Worm (Caenorhabditis elegans) whole organism, young adult: Measurements from ENCODE around the gene ran-5.

Experiments
- B0035.1 ChIP-seq: sonication (generic microtip); optimal IDR thresholded peaks from 2 replicates; lab custom pipeline; 2016; ENCODE audit warnings: missing genetic modification characterization, mild to moderate bottlenecking, missing compliant biosample characterization, missing genotype, missing genetic modification reagents
- C06A6.2 ChIP-seq: fragments of 200-800 bp; sonication (Bioruptor generic); conservative IDR thresholded peaks from 2 replicates; pipeline ENCODE4 v1.3.6; 2022; ENCODE audit warnings: missing genetic modification characterization, missing compliant biosample characterization
- F23B12.7 ChIP-seq: sonication (generic microtip); optimal IDR thresholded peaks from 2 replicates; lab custom pipeline; 2017; ENCODE audit warnings: missing genetic modification characterization, mild to moderate bottlenecking, missing compliant biosample characterization, antibody characterized with exemption, moderate library complexity; ENCODE audit not compliant: insufficient read depth
- F49E8.2 ChIP-seq: sonication (generic microtip); optimal IDR thresholded peaks from 3 replicates; lab custom pipeline; 2017; ENCODE audit warnings: missing genetic modification characterization, mild to moderate bottlenecking, missing compliant biosample characterization, antibody characterized with exemption, moderate library complexity; ENCODE audit not compliant: insufficient read depth
- T07F8.4 ChIP-seq: sonication (generic microtip); optimal IDR thresholded peaks from 2 replicates; lab custom pipeline; 2016; ENCODE audit warnings: mild to moderate bottlenecking, missing genetic modification characterization, moderate library complexity, missing compliant biosample characterization
- Y56A3A.18 ChIP-seq: fragments of 200-800 bp; sonication (Bioruptor generic); IDR thresholded peaks from 2 replicates; pipeline ENCODE4 v1.3.6; 2022; ENCODE audit warnings: missing genetic modification reagents, missing genetic modification characterization, missing compliant biosample characterization
- Y95B8A.8 ChIP-seq: fragments of 200-800 bp; sonication (Bioruptor generic); IDR thresholded peaks from 2 replicates; pipeline ENCODE4 v1.3.6; 2022; ENCODE audit warnings: missing genetic modification reagents, missing genetic modification characterization, missing compliant biosample characterization
- ZK185.1 ChIP-seq: sonication (generic microtip); optimal IDR thresholded peaks from 2 replicates; lab custom pipeline; 2016; ENCODE audit warnings: mild to moderate bottlenecking, missing genetic modification characterization, missing compliant biosample characterization; ENCODE audit not compliant: poor library complexity, severe bottlenecking
- ama-1 ChIP-seq, 3 experiments: fragments of 150-350 bp in 1 of 3; sonication (generic microtip) in 2 of 3; optimal IDR thresholded peaks; 2 replicates each; lab custom pipeline; 2014 to 2018; ENCODE audit warnings: missing biosample characterization in 2 of 3, missing genetic modification characterization in 2 of 3, missing genetic modification reagents in 2 of 3
- aptf-3 ChIP-seq: fragments of 200-800 bp; sonication (Bioruptor generic); IDR thresholded peaks from 2 replicates; pipeline ENCODE4 v1.3.6; 2022; ENCODE audit warnings: missing genetic modification characterization, missing compliant biosample characterization
- cebp-1 ChIP-seq, 2 experiments: fragments of 200-800 bp in 1 of 2; sonication (Bioruptor generic) in 1 of 2; sonication (generic microtip) in 1 of 2; IDR thresholded peaks in 1 of 2; optimal IDR thresholded peaks in 1 of 2; 2 replicates each; pipeline versions ENCODE4 v1.3.6 to Lab custom; 2017 to 2022; ENCODE audit warnings: missing compliant biosample characterization in 2 of 2, missing genetic modification characterization in 2 of 2, mild to moderate bottlenecking in 1 of 2, missing genetic modification reagents in 1 of 2, moderate library complexity in 1 of 2
- ceh-40 ChIP-seq: fragments of 200-800 bp; sonication (Bioruptor generic); IDR thresholded peaks from 2 replicates; pipeline ENCODE4 v1.3.6; 2022; ENCODE audit warnings: missing genetic modification characterization, missing compliant biosample characterization
- ceh-58 ChIP-seq: fragments of 200-800 bp; sonication (Bioruptor generic); IDR thresholded peaks from 2 replicates; pipeline ENCODE4 v1.3.6; 2022; ENCODE audit warnings: missing genetic modification characterization, missing compliant biosample characterization
- ceh-79 ChIP-seq: sonication (generic microtip); optimal IDR thresholded peaks from 2 replicates; lab custom pipeline; 2017; ENCODE audit warnings: mild to moderate bottlenecking, missing genetic modification characterization, missing compliant biosample characterization
- die-1 ChIP-seq: sonication (generic microtip); optimal IDR thresholded peaks from 2 replicates; lab custom pipeline; 2016; ENCODE audit warnings: missing genotype, mild to moderate bottlenecking, missing genetic modification characterization, missing compliant biosample characterization
- dox-1 ChIP-seq: fragments of 200-800 bp; sonication (Bioruptor generic); IDR thresholded peaks from 2 replicates; pipeline ENCODE4 v1.3.6; 2022; ENCODE audit warnings: missing genetic modification reagents, missing genetic modification characterization, missing compliant biosample characterization
- dpff-1 ChIP-seq: sonication (generic microtip); optimal IDR thresholded peaks from 2 replicates; lab custom pipeline; 2017; ENCODE audit warnings: mild to moderate bottlenecking, missing genetic modification characterization, missing compliant biosample characterization
- dpl-1 ChIP-seq: fragments of 150-350 bp; optimal IDR thresholded peaks from 2 replicates; lab custom pipeline; 2014; ENCODE audit warnings: missing biosample characterization, missing genetic modification reagents, missing genetic modification characterization
- efl-1 ChIP-seq: fragments of 150-350 bp; optimal IDR thresholded peaks from 2 replicates; lab custom pipeline; 2014; ENCODE audit warnings: missing biosample characterization, missing genetic modification reagents, missing genetic modification characterization
- ekl-4 ChIP-seq: fragments of 200-800 bp; sonication (Bioruptor generic); IDR thresholded peaks from 2 replicates; pipeline ENCODE4 v1.3.6; 2022; ENCODE audit warnings: missing genetic modification reagents, missing genetic modification characterization, missing compliant biosample characterization
- gei-17 ChIP-seq: fragments of 200-800 bp; sonication (Bioruptor generic); optimal IDR thresholded peaks from 2 replicates; lab custom pipeline; 2018; ENCODE audit warnings: mild to moderate bottlenecking, missing genetic modification characterization, missing compliant biosample characterization
- hmg-20 ChIP-seq: fragments of 200-800 bp; sonication (Bioruptor generic); IDR thresholded peaks from 2 replicates; pipeline ENCODE4 v1.3.6; 2022; ENCODE audit warnings: missing genetic modification reagents, missing genetic modification characterization, missing compliant biosample characterization
- lin-35 ChIP-seq, 3 experiments: fragments of 150-350 bp in 2 of 3; sonication (generic microtip) in 1 of 3; optimal IDR thresholded peaks; 2 replicates each; lab custom pipeline; 2014 to 2018; ENCODE audit warnings: missing biosample characterization in 3 of 3, missing genetic modification characterization in 3 of 3, missing genetic modification reagents in 3 of 3
- lin-54 ChIP-seq: fragments of 200-800 bp; sonication (Bioruptor generic); optimal IDR thresholded peaks from 2 replicates; lab custom pipeline; 2018; ENCODE audit warnings: mild to moderate bottlenecking, missing genetic modification characterization, missing compliant biosample characterization
- lir-1 ChIP-seq: fragments of 200-800 bp; sonication (Bioruptor generic); conservative IDR thresholded peaks from 2 replicates; pipeline ENCODE4 v1.3.6; 2022; ENCODE audit warnings: missing genetic modification reagents, missing genetic modification characterization, missing compliant biosample characterization
- madf-3 ChIP-seq: fragments of 200-800 bp; sonication (Bioruptor generic); IDR thresholded peaks from 2 replicates; pipeline ENCODE4 v1.3.6; 2022; ENCODE audit warnings: missing genetic modification reagents, missing genetic modification characterization, missing compliant biosample characterization
- madf-6 ChIP-seq: fragments of 200-800 bp; sonication (Bioruptor generic); IDR thresholded peaks from 2 replicates; pipeline ENCODE4 v1.3.6; 2022; ENCODE audit warnings: missing genetic modification reagents, missing genetic modification characterization, missing compliant biosample characterization
- madf-8 ChIP-seq: fragments of 200-800 bp; sonication (Bioruptor generic); conservative IDR thresholded peaks from 2 replicates; pipeline ENCODE4 v1.3.6; 2022; ENCODE audit warnings: missing genetic modification reagents, missing genetic modification characterization, missing compliant biosample characterization
- mes-4 ChIP-seq: sonication (generic microtip); optimal IDR thresholded peaks from 2 replicates; lab custom pipeline; 2016; ENCODE audit warnings: missing genotype, missing genetic modification characterization, missing compliant biosample characterization
- nhr-27 ChIP-seq: fragments of 200-800 bp; sonication (Bioruptor generic); optimal IDR thresholded peaks from 2 replicates; lab custom pipeline; 2018; ENCODE audit warnings: mild to moderate bottlenecking, missing genetic modification characterization, moderate library complexity, missing compliant biosample characterization
- nhr-80 ChIP-seq: sonication (generic microtip); optimal IDR thresholded peaks from 2 replicates; lab custom pipeline; 2016; ENCODE audit warnings: missing genetic modification characterization, missing compliant biosample characterization
- repo-1 ChIP-seq: sonication (generic microtip); optimal IDR thresholded peaks from 2 replicates; lab custom pipeline; 2017; ENCODE audit warnings: mild to moderate bottlenecking, missing genetic modification characterization, missing compliant biosample characterization
- snpc-1.1 ChIP-seq: sonication (generic microtip); optimal IDR thresholded peaks from 2 replicates; lab custom pipeline; 2017; ENCODE audit warnings: missing genetic modification characterization, mild to moderate bottlenecking, missing compliant biosample characterization, antibody characterized with exemption, moderate library complexity, missing genotype, missing genetic modification reagents; ENCODE audit not compliant: insufficient read depth
- tbx-9 ChIP-seq: sonication (generic microtip); optimal IDR thresholded peaks from 2 replicates; lab custom pipeline; 2016; ENCODE audit warnings: borderline replicate concordance, missing genetic modification characterization, inconsistent platforms, missing compliant biosample characterization
- tlf-1 ChIP-seq: fragments of 200-800 bp; sonication (Bioruptor generic); optimal IDR thresholded peaks from 2 replicates; lab custom pipeline; 2018; ENCODE audit warnings: mild to moderate bottlenecking, missing genetic modification characterization, missing compliant biosample characterization
- unc-62 ChIP-seq: fragments of 150-350 bp; optimal IDR thresholded peaks from 2 replicates; lab custom pipeline; 2014; ENCODE audit warnings: missing biosample characterization, missing genetic modification reagents, missing genetic modification characterization
- ztf-18 ChIP-seq: sonication (generic microtip); optimal IDR thresholded peaks from 2 replicates; lab custom pipeline; 2016; ENCODE audit warnings: missing genotype, mild to moderate bottlenecking, missing genetic modification characterization, missing compliant biosample characterization
- ztf-26 ChIP-seq: sonication (generic microtip); optimal IDR thresholded peaks from 2 replicates; lab custom pipeline; 2017; ENCODE audit warnings: missing genetic modification characterization, missing compliant biosample characterization
- ztf-28 ChIP-seq: fragments of 200-800 bp; sonication (Bioruptor generic); IDR thresholded peaks from 2 replicates; pipeline ENCODE4 v1.3.6; 2022; ENCODE audit warnings: missing genetic modification reagents, missing genetic modification characterization, missing compliant biosample characterization

The ran-5 gene

DNA sequence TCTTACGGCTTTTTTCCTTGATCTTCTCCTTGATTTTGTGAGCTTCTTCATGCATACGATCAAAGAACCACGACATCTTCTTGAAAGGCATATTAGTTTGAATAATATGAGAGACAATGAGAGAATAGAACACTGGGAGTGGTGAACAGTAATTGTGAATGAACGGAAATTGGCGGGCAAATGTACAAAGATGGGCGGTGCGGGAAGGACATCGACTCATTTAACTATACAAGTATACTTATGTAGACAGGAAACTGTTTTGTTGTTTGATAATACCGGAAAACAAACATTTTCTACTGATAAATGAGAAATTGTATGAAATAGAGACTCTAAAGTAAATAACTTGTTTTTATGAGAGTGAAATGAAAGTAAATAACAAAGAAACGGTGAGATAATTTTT lies 2.9 kb upstream of the ran-5 start, which contains the start of gene R12C12.5:
TSS of gene R12C12.5 (minus strand) at position 101 of the 400 bp plus-strand sequence.
- TF ChIP-seq efl-1 (peak; percentile 37), madf-8 (GFP tag; lab: Robert Waterston, UW) (0 out of 2 replicates have a peak, but pooled peaks have one; percentile 27), hmg-20 (GFP tag; lab: Robert Waterston, UW) (no peak)

DNA sequence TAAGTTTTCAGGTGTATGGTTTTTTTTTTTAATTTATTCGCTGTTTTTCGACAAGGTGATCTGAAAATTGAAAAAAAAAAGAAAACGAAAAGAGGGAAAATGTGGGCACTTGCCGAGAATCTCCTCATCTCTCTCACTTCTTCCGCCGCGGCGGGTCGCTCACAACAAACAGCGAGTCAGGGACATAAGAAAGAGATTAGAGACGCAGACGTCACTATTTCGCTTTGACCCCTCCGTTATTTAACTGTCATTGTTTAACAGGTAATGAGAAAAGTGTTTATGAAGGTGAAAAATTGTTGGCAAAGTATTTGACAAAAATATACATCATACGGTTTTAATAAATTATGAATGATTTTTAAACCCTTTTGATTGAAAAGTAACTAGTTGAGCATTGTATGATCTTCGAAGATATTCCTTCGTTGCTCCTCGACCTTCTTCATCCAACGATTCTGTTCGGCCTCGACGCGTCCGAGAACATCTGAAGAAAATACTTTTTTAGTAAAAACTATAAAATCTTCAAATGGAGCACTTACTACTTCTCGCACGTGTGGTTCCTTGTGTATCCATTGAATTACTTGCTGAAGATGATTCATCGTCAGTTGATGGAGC lies 1.8 kb upstream of the ran-5 start:
- TF ChIP-seq tbx-9 (tag; lab: Kevin White, UChicago) (no peak), snpc-1.1 (tag; lab: Kevin White, UChicago) (no peak), ztf-26 (tag; lab: Kevin White, UChicago) (no peak), Y95B8A.8 (GFP tag; lab: Robert Waterston, UW) (no peak), dox-1 (GFP tag; lab: Robert Waterston, UW) (no peak), ztf-18 (tag; lab: Kevin White, UChicago) (peak; percentile 60), T07F8.4 (tag; lab: Kevin White, UChicago) (no peak), Y56A3A.18 (GFP tag; lab: Robert Waterston, UW) (no peak), lin-54 (no peak), B0035.1 (tag; lab: Kevin White, UChicago) (no peak), lir-1 (GFP tag; lab: Robert Waterston, UW) (no peak), madf-6 (peak; percentile 36; the same call in 1 of the 2 replicates), mes-4 (no peak), ceh-58 (GFP tag; lab: Robert Waterston, UW) (no peak), gei-17 (no peak)

ce11 chrII:6049546-6049945 lies 1.6 kb downstream of the ran-5 start:
- no peak for TF ChIP-seq ama-1 (optimal IDR thresholded peaks at IDR 0.05; lab: Kevin White, UChicago)
- TF ChIP-seq ama-1 (GFP tag; optimal IDR thresholded peaks at IDR 0.05; lab: Kevin White, UChicago), result peak in 1 of 2 experiments; percentile 7
- TF ChIP-seq unc-62 (GFP tag; lab: Kevin White, UChicago), result no peak
- no peak for TF ChIP-seq F23B12.7 (tag; lab: Kevin White, UChicago)
- peak; percentile 6 for TF ChIP-seq ZK185.1 (tag; lab: Kevin White, UChicago)
- no peak for TF ChIP-seq F49E8.2 (tag; lab: Kevin White, UChicago)
- TF ChIP-seq lin-54, result peak; percentile 11
- 0 out of 2 replicates have a peak, but pooled peaks have one; percentile 14 for TF ChIP-seq madf-6
- TF ChIP-seq nhr-80 (tag; lab: Kevin White, UChicago), result peak; percentile 74
- TF ChIP-seq dox-1 (GFP tag; lab: Robert Waterston, UW), result 0 out of 2 replicates have a peak, but pooled peaks have one; percentile 25
- no peak for TF ChIP-seq ekl-4 (GFP tag; lab: Robert Waterston, UW)
- TF ChIP-seq cebp-1 (GFP tag; IDR thresholded peaks at IDR 0.05; lab: Robert Waterston, UW), result no peak
- peak; percentile 1 for TF ChIP-seq cebp-1 (tag; optimal IDR thresholded peaks at IDR 0.05; lab: Kevin White, UChicago)
- no peak for TF ChIP-seq ceh-40 (GFP tag; lab: Robert Waterston, UW)
- TF ChIP-seq ztf-18 (tag; lab: Kevin White, UChicago), result peak; percentile 75
- no peak for TF ChIP-seq ztf-28 (GFP tag; lab: Robert Waterston, UW)

ce11 chrII:6050120-6050519 lies 2.2 kb downstream of the ran-5 start, which contains the start of gene gldc-1:
Gene gldc-1 (plus strand): TSS chrII:6050420.
- TF ChIP-seq lin-35 (GFP tag; optimal IDR thresholded peaks at IDR 0.05; lab: Kevin White, UChicago) (no peak), tbx-9 (tag; lab: Kevin White, UChicago) (no peak), snpc-1.1 (tag; lab: Kevin White, UChicago) (no peak), dpl-1 (no peak), ceh-40 (GFP tag; lab: Robert Waterston, UW) (no peak), gei-17 (no peak), dpff-1 (tag; lab: Kevin White, UChicago) (no peak), Y95B8A.8 (GFP tag; lab: Robert Waterston, UW) (no peak), aptf-3 (no peak), ceh-79 (tag; lab: Kevin White, UChicago) (no peak), die-1 (tag; lab: Kevin White, UChicago) (no peak), ZK185.1 (tag; lab: Kevin White, UChicago) (no peak), madf-3 (GFP tag; lab: Robert Waterston, UW) (no peak), repo-1 (tag; lab: Kevin White, UChicago) (no peak), nhr-27 (no peak), C06A6.2 (GFP tag; lab: Robert Waterston, UW) (no peak), Y56A3A.18 (GFP tag; lab: Robert Waterston, UW) (no peak), tlf-1 (no peak)
- TF ChIP-seq, all 124 proteins: peak for 0
